Fruit fly (Drosophila melanogaster) whole organism, wandering third instar larva: ENCODE measurements around the gene CG14304.
A peak's percentile ranks its signal among the peaks of the same experiment; 100 is the strongest.

Source experiments
- CrebA ChIP-seq: fragments of 200-800 bp; sonication (Bioruptor generic); optimal IDR thresholded peaks from 2 replicates; lab custom pipeline; 2016; ENCODE audit warnings: missing biosample characterization, mild to moderate bottlenecking, missing genetic modification characterization, borderline replicate concordance
- Dfd ChIP-seq: fragments of >200 bp; optimal IDR thresholded peaks from 2 replicates; lab custom pipeline; 2017; ENCODE audit warnings: missing biosample characterization, missing genetic modification characterization
- Jra ChIP-seq: sonication (Bioruptor generic); optimal IDR thresholded peaks from 2 replicates; lab custom pipeline; 2016; ENCODE audit warnings: missing biosample characterization, missing genetic modification characterization
- Myc ChIP-seq: fragments of >200 bp; optimal IDR thresholded peaks from 2 replicates; lab custom pipeline; 2017
- br ChIP-seq: fragments of 200-800 bp; sonication (Bioruptor generic); optimal IDR thresholded peaks from 2 replicates; lab custom pipeline; 2016; ENCODE audit warnings: missing biosample characterization, missing genetic modification characterization
- ey ChIP-seq: fragments of 200-800 bp; sonication (Bioruptor generic); optimal IDR thresholded peaks from 2 replicates; lab custom pipeline; 2016; ENCODE audit warnings: missing biosample characterization, missing genetic modification characterization
- h ChIP-seq: fragments of 200-800 bp; sonication (Bioruptor generic); optimal IDR thresholded peaks from 3 replicates; lab custom pipeline; 2016; ENCODE audit warnings: missing biosample characterization, mild to moderate bottlenecking, missing genetic modification characterization
- psq ChIP-seq: fragments of 200-800 bp; sonication (Bioruptor generic); optimal IDR thresholded peaks from 3 replicates; lab custom pipeline; 2017; ENCODE audit warnings: missing biosample characterization, mild to moderate bottlenecking, missing genetic modification characterization, moderate library complexity
- sv ChIP-seq: fragments of 200-800 bp; sonication (Bioruptor generic); optimal IDR thresholded peaks from 3 replicates; lab custom pipeline; 2016; ENCODE audit warnings: missing biosample characterization, missing genetic modification characterization
- tai ChIP-seq: sonication (Bioruptor generic); optimal IDR thresholded peaks from 2 replicates; lab custom pipeline; 2016; ENCODE audit warnings: missing biosample characterization, missing genetic modification characterization
- woc ChIP-seq: sonication (Bioruptor generic); optimal IDR thresholded peaks from 2 replicates; lab custom pipeline; 2016; ENCODE audit warnings: missing biosample characterization, mild to moderate bottlenecking, missing genetic modification characterization

dm6 chr3R:18582236-18582635, 38.9 kb downstream of the CG14304 start:
- TF ChIP-seq ey (no peak), Jra (GFP tag; lab: Kevin White, UChicago) (no peak), tai (GFP tag; lab: Kevin White, UChicago) (no peak), h (GFP tag; lab: Kevin White, UChicago) (peak; percentile 49), psq (no peak), Dfd (GFP tag; lab: Kevin White, UChicago) (no peak), woc (GFP tag; lab: Kevin White, UChicago) (no peak), br (GFP tag; lab: Kevin White, UChicago) (no peak), CrebA (GFP tag; lab: Kevin White, UChicago) (no peak), Myc (lab: Kevin White, UChicago) (no peak), sv (GFP tag; lab: Kevin White, UChicago) (no peak)
